Worm (Caenorhabditis elegans): ENCODE results near the gene C50H2.5.

C50H2.5 gene

DNA sequence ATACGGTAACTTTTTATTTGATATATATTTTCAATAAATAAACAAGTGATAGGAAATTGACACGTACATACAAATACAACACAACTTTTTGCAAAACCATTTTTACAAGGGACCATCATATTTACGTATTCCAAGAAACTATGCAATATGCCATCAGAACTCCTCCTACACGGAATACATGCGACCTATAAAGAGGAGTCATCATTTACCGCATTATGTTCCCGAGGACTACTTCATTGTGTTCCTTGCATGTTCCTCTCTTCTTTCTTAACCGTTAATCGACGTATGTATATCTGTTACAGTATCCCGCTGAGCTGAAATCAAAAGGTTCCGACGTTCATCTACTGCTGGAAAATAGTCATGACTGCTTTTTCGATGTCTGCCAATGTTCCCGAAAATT is at the start of gene C50H2.5:
C50H2.5 (plus strand) TSS at position 301 of the 400 bp plus-strand sequence.
- no peak for TF ChIP-seq mes-2 (tag; optimal IDR thresholded peaks at IDR 0.05; ENCODE audit: poor library complexity, severe bottlenecking)
- TF ChIP-seq nhr-28 (tag; optimal IDR thresholded peaks at IDR 0.05) = no peak
- TF ChIP-seq ztf-11 (tag; optimal IDR thresholded peaks at IDR 0.05) = no peak
- TF ChIP-seq R02D3.7 (tag; optimal IDR thresholded peaks at IDR 0.05) = no peak
- TF ChIP-seq daf-8 (GFP tag; IDR thresholded peaks at IDR 0.05) = no peak
- TF ChIP-seq mdl-1 (tag; optimal IDR thresholded peaks at IDR 0.05) = no peak
- no peak for TF ChIP-seq F10B5.3 (tag; optimal IDR thresholded peaks at IDR 0.05)

DNA sequence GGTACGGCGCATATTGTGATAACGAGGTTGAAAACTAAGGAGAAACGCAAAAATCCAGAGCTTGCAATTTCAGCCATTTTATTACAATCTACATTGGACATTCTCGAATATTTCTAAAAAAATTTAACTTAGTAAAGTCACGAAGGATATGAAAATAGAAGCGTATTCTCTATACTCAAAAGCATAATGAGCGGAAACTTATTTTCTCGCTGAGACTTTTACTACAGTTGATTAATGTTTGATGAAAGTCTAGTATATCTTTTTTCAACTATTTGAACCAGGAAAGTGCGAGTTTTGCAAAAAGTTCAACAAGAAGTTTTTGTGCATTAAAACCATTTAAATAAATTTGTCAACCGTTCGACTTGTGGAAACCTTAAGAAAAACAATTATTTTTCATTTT is 47.2 kb upstream of the C50H2.5 start, which contains the start of gene srab-18:
srab-18 (minus strand) TSS at position 101 of the 400 bp plus-strand sequence.
- TF ChIP-seq ama-1 (optimal IDR thresholded peaks at IDR 0.05) (no peak), aha-1 (tag) (peak; percentile 16), sdz-12 (GFP tag; optimal IDR thresholded peaks at IDR 0.05) (no peak)

DNA sequence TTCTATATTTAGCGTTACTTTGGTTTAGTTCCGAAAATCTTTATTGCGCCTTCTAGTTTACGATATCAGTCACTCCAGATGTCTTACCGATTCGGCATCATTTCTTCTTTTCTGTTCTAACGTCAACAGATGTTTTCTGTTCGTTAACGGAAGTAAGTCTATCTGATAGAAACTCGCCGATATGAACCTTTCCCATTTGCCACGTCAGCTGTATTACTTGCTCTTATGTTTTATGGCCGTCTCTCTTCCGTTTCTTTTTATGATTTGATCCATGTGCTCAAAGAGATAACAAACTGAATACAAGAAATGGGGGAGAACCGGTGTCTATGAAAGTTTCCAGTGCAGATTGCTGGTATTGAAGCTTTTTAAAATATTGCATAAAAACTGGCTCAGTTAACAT is 39.1 kb upstream of the C50H2.5 start, which contains the start of gene srab-26:
srab-26 (minus strand) TSS at position 101 of the 400 bp plus-strand sequence.
- TF ChIP-seq daf-8 (GFP tag; IDR thresholded peaks at IDR 0.05) (no peak), pha-4 (GFP tag; IDR thresholded peaks at IDR 0.05) (no peak), pha-4 (tag; optimal IDR thresholded peaks at IDR 0.05) (no peak), aha-1 (tag) (no peak), mdl-1 (tag; optimal IDR thresholded peaks at IDR 0.05) (no peak), sdz-12 (GFP tag; optimal IDR thresholded peaks at IDR 0.05) (no peak), F49E8.2 (tag; optimal IDR thresholded peaks at IDR 0.05; ENCODE audit: borderline replicate concordance) (no peak), nhr-111 (GFP tag; optimal IDR thresholded peaks at IDR 0.05) (no peak), pqm-1 (tag; optimal IDR thresholded peaks at IDR 0.05) (no peak), ZK337.2 (GFP tag; IDR thresholded peaks at IDR 0.05) (no peak), ces-1 (GFP tag; optimal IDR thresholded peaks at IDR 0.05) (no peak), ctbp-1 (GFP tag; IDR thresholded peaks at IDR 0.05) (no peak), fkh-10 (GFP tag; optimal IDR thresholded peaks at IDR 0.05) (no peak), set-16 (GFP tag; IDR thresholded peaks at IDR 0.05) (no peak), arid-1 (GFP tag; conservative IDR thresholded peaks at IDR 0.05) (no peak), lim-7 (GFP tag; IDR thresholded peaks at IDR 0.05) (no peak), hlh-11 (tag; optimal IDR thresholded peaks at IDR 0.05) (no peak)

DNA sequence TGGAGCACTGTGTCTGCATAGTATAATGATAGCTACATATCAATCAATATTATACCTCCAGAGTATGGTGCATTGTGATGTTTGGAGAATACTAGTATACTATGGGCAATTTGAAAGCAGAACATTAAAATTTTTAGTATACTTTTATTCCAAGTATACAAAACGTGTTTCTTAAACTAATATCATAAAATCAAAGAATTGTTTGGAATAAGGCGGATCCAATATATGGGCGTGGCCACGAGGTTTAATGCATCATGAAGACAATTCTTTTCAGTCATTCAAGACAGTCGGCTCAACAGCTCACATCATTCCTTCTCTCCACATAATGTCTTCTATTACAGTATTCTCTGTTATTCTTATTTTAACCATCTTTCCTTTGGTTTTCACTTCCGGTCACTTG is 38.6 kb upstream of the C50H2.5 start, which contains the start of gene sdz-31:
sdz-31 (plus strand) TSS at position 301 of the 400 bp plus-strand sequence.
- TF ChIP-seq lsy-2 (tag; optimal IDR thresholded peaks at IDR 0.05) (no peak), rbr-2 (tag; optimal IDR thresholded peaks at IDR 0.05) (no peak), lin-1 (GFP tag; IDR thresholded peaks at IDR 0.05) (no peak), tag-97 (GFP tag; IDR thresholded peaks at IDR 0.05) (no peak), dpl-1 (GFP tag; optimal IDR thresholded peaks at IDR 0.05) (no peak), ceh-62 (tag; optimal IDR thresholded peaks at IDR 0.05) (no peak), dmd-9 (GFP tag; IDR thresholded peaks at IDR 0.05) (no peak), Y48G9A.11 (GFP tag; IDR thresholded peaks at IDR 0.05) (no peak)

DNA sequence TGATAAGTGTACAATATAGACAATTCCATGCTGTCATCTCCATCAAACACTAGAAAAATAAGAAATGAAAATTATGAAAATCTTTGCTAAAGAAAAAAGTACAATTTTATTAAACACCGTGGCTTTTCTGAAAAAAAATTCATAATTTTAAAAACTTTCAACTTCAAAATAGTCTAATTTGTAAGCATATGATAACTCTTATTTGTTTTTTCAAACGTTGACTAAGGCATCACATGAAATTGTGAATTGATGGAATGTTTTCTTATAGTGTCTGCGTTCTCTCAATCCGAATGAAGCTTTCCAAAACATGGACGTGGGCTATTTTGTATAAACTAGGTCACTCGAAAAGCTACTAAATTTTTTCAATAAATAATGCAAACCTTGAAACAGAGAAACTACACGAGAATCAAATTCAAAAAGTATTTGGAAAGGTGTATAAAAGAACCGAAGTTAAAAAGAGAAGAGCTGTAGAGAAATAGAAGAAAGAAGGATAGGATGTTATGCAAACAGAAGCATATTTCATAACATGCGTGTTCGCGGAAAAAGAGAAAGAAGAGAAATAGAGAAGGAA is 32.5 kb upstream of the C50H2.5 start, which contains the start of gene clp-9:
clp-9 (minus strand) TSS at position 51 of the 571 bp plus-strand sequence.
- TF ChIP-seq Y5F2A.4 (GFP tag; optimal IDR thresholded peaks at IDR 0.05) (no peak), unc-62 (GFP tag; optimal IDR thresholded peaks at IDR 0.05 in 1 of 2) (peak in 1 of 2 experiments; percentile 92), unc-62 (tag; optimal IDR thresholded peaks at IDR 0.05) (no peak)
